Fruit fly (Drosophila melanogaster) whole organism, wandering third instar larva: Measurements from ENCODE around the gene Shmt.
"Not testable (repeated sequence)": the region's sequence is repeated elsewhere in the genome, so short reads cannot be mapped to it uniquely, and the experiment has no call there.

Experiments
- Abd-B ChIP-seq: fragments of >200 bp; optimal IDR thresholded peaks from 2 replicates; lab custom pipeline; 2017; ENCODE audit warnings: missing biosample characterization, missing genetic modification characterization
- CG32264 ChIP-seq: fragments of 200-800 bp; sonication (Bioruptor generic); optimal IDR thresholded peaks from 2 replicates; lab custom pipeline; 2016; ENCODE audit warnings: missing biosample characterization, missing genetic modification characterization
- CG9705 ChIP-seq: fragments of 200-800 bp; sonication (Bioruptor generic); optimal IDR thresholded peaks from 2 replicates; lab custom pipeline; 2018; ENCODE audit warnings: missing biosample characterization, mild to moderate bottlenecking, missing genetic modification characterization
- CrebA ChIP-seq: fragments of 200-800 bp; sonication (Bioruptor generic); optimal IDR thresholded peaks from 2 replicates; lab custom pipeline; 2016; ENCODE audit warnings: missing biosample characterization, mild to moderate bottlenecking, missing genetic modification characterization, borderline replicate concordance
- Dfd ChIP-seq: fragments of >200 bp; optimal IDR thresholded peaks from 2 replicates; lab custom pipeline; 2017; ENCODE audit warnings: missing biosample characterization, missing genetic modification characterization
- Dif ChIP-seq: fragments of 200-275, 200-300 bp; sonication (Bioruptor generic); optimal IDR thresholded peaks from 2 replicates; lab custom pipeline; 2018; ENCODE audit warnings: missing biosample characterization, missing genetic modification characterization; ENCODE audit not compliant: partially characterized antibody
- GATAd ChIP-seq: sonication (Bioruptor generic); optimal IDR thresholded peaks from 2 replicates; lab custom pipeline; 2016; ENCODE audit warnings: missing biosample characterization, missing genetic modification characterization
- HLH106 ChIP-seq: fragments of 200-800 bp; optimal IDR thresholded peaks from 3 replicates; lab custom pipeline; 2019; ENCODE audit warnings: missing biosample characterization, mild to moderate bottlenecking, missing genetic modification characterization, moderate library complexity
- Hnf4 ChIP-seq: fragments of 200-800 bp; sonication (Bioruptor generic); optimal IDR thresholded peaks from 2 replicates; lab custom pipeline; 2016; ENCODE audit warnings: missing biosample characterization, mild to moderate bottlenecking, missing genetic modification characterization
- Hr78 ChIP-seq: fragments of >200 bp; optimal IDR thresholded peaks from 2 replicates; lab custom pipeline; 2017; ENCODE audit warnings: missing biosample characterization, missing genetic modification characterization
- Hr83 ChIP-seq: fragments of 200-300 bp; sonication (Bioruptor generic); optimal IDR thresholded peaks from 2 replicates; lab custom pipeline; 2016; ENCODE audit warnings: missing biosample characterization, mild to moderate bottlenecking, missing genetic modification characterization, moderate library complexity; ENCODE audit not compliant: poor library complexity, severe bottlenecking
- Mio ChIP-seq: sonication (Bioruptor generic); optimal IDR thresholded peaks from 2 replicates; lab custom pipeline; 2016; ENCODE audit warnings: missing biosample characterization, missing genetic modification characterization
- Myc ChIP-seq: fragments of >200 bp; optimal IDR thresholded peaks from 2 replicates; lab custom pipeline; 2017
- N ChIP-seq: fragments of >200 bp; optimal IDR thresholded peaks from 2 replicates; lab custom pipeline; 2018; ENCODE audit warnings: missing biosample characterization, missing external identifiers, missing genetic modification characterization
- OdsH ChIP-seq: fragments of 200-800 bp; sonication (Bioruptor generic); optimal IDR thresholded peaks from 2 replicates; lab custom pipeline; 2016; ENCODE audit warnings: missing biosample characterization, mild to moderate bottlenecking, missing genetic modification characterization
- Rel ChIP-seq, 2 experiments: fragments of 200-800 bp; sonication (Bioruptor generic) in 1 of 2; optimal IDR thresholded peaks; 2 replicates in 1 of 2; 3 replicates in 1 of 2; lab custom pipeline; 2016 to 2019; ENCODE audit warnings: mild to moderate bottlenecking in 2 of 2, missing biosample characterization in 2 of 2, missing genetic modification characterization in 2 of 2, moderate library complexity in 1 of 2
- Sp1 ChIP-seq: fragments of 200-800 bp; sonication (Bioruptor generic); optimal IDR thresholded peaks from 3 replicates; lab custom pipeline; 2019; ENCODE audit warnings: missing biosample characterization, mild to moderate bottlenecking, missing genetic modification characterization, moderate library complexity
- br ChIP-seq: fragments of 200-800 bp; sonication (Bioruptor generic); optimal IDR thresholded peaks from 2 replicates; lab custom pipeline; 2016; ENCODE audit warnings: missing biosample characterization, missing genetic modification characterization
- brk ChIP-seq: fragments of 200-800 bp; sonication (Bioruptor generic); optimal IDR thresholded peaks from 2 replicates; lab custom pipeline; 2016; ENCODE audit warnings: missing biosample characterization, mild to moderate bottlenecking, missing genetic modification characterization
- dl ChIP-seq, 2 experiments: fragments of 175-275, 200-275 bp in 1 of 2; fragments of 200-275 bp in 1 of 2; sonication (Bioruptor generic); optimal IDR thresholded peaks; lab custom pipeline; 2018; ENCODE audit warnings: mild to moderate bottlenecking in 2 of 2, missing biosample characterization in 2 of 2, missing genetic modification characterization in 2 of 2, moderate library complexity in 2 of 2; ENCODE audit not compliant: partially characterized antibody in 2 of 2, insufficient read depth in 1 of 2
- dmrt93B ChIP-seq: fragments of 200-800 bp; sonication (Bioruptor generic); optimal IDR thresholded peaks from 2 replicates; lab custom pipeline; 2018; ENCODE audit warnings: missing biosample characterization, mild to moderate bottlenecking, missing genetic modification characterization
- dsf ChIP-seq: sonication (Bioruptor generic); optimal IDR thresholded peaks from 2 replicates; lab custom pipeline; 2016; ENCODE audit warnings: missing biosample characterization, missing genetic modification characterization, borderline replicate concordance
- ey ChIP-seq: fragments of 200-800 bp; sonication (Bioruptor generic); optimal IDR thresholded peaks from 2 replicates; lab custom pipeline; 2016; ENCODE audit warnings: missing biosample characterization, missing genetic modification characterization
- foxo ChIP-seq, 2 experiments: fragments of 200-800 bp; sonication (Bioruptor generic); optimal IDR thresholded peaks; 2 replicates in 1 of 2; 3 replicates in 1 of 2; lab custom pipeline; 2016 to 2017; ENCODE audit warnings: missing biosample characterization in 2 of 2, missing genetic modification characterization in 2 of 2
- fru ChIP-seq: fragments of 200-800 bp; sonication (Bioruptor generic); optimal IDR thresholded peaks from 3 replicates; lab custom pipeline; 2016; ENCODE audit warnings: missing biosample characterization, mild to moderate bottlenecking, missing genetic modification characterization
- h ChIP-seq: fragments of 200-800 bp; sonication (Bioruptor generic); optimal IDR thresholded peaks from 3 replicates; lab custom pipeline; 2016; ENCODE audit warnings: missing biosample characterization, mild to moderate bottlenecking, missing genetic modification characterization
- jim ChIP-seq: fragments of 175-275, 200-325 bp; sonication (Bioruptor generic); optimal IDR thresholded peaks from 2 replicates; lab custom pipeline; 2016; ENCODE audit warnings: missing biosample characterization, mild to moderate bottlenecking, missing genetic modification characterization
- lola ChIP-seq: fragments of >200 bp; optimal IDR thresholded peaks from 2 replicates; lab custom pipeline; 2017; ENCODE audit warnings: missing biosample characterization, missing genetic modification characterization
- pan ChIP-seq: fragments of >200 bp; optimal IDR thresholded peaks from 2 replicates; lab custom pipeline; 2017
- psq ChIP-seq: fragments of 200-800 bp; sonication (Bioruptor generic); optimal IDR thresholded peaks from 3 replicates; lab custom pipeline; 2017; ENCODE audit warnings: missing biosample characterization, mild to moderate bottlenecking, missing genetic modification characterization, moderate library complexity
- rgr ChIP-seq: fragments of 200-800 bp; sonication (Bioruptor generic); optimal IDR thresholded peaks from 3 replicates; lab custom pipeline; 2016; ENCODE audit warnings: missing biosample characterization, mild to moderate bottlenecking, missing genetic modification characterization
- sage ChIP-seq: fragments of 200-800 bp; sonication (Bioruptor generic); optimal IDR thresholded peaks from 2 replicates; lab custom pipeline; 2016; ENCODE audit warnings: missing biosample characterization, mild to moderate bottlenecking, missing genetic modification characterization
- sv ChIP-seq: fragments of 200-800 bp; sonication (Bioruptor generic); optimal IDR thresholded peaks from 3 replicates; lab custom pipeline; 2016; ENCODE audit warnings: missing biosample characterization, missing genetic modification characterization
- tai ChIP-seq: sonication (Bioruptor generic); optimal IDR thresholded peaks from 2 replicates; lab custom pipeline; 2016; ENCODE audit warnings: missing biosample characterization, missing genetic modification characterization
- usp ChIP-seq: fragments of >200 bp; optimal IDR thresholded peaks from 2 replicates; lab custom pipeline; 2017; ENCODE audit warnings: missing biosample characterization, missing genetic modification characterization
- woc ChIP-seq: sonication (Bioruptor generic); optimal IDR thresholded peaks from 2 replicates; lab custom pipeline; 2016; ENCODE audit warnings: missing biosample characterization, mild to moderate bottlenecking, missing genetic modification characterization

Gene Shmt

dm6 chrX:5945052-5945830, 28.6 kb upstream of the Shmt start, which contains the start of gene CG32756:
Gene CG32756, plus strand, starts transcription at chrX:5945682.
- not testable (repeated sequence) for TF ChIP-seq dl (GFP tag; optimal IDR thresholded peaks at IDR 0.05; lab: Kevin White, UChicago; ENCODE audit: insufficient read depth in 1 of 2, partially characterized antibody in 2 of 2); Rel (GFP tag; optimal IDR thresholded peaks at IDR 0.05; lab: Kevin White, UChicago); Rel (tag; optimal IDR thresholded peaks at IDR 0.05; lab: Kevin White, UChicago); dmrt93B (GFP tag; lab: Kevin White, UChicago)
- TF ChIP-seq, all 38 proteins: peak for 0; not testable (repeated sequence) for 38

- TF ChIP-seq tai; CrebA (GFP tag; lab: Kevin White, UChicago); Abd-B (GFP tag; lab: Kevin White, UChicago): not testable (repeated sequence)
Measured at dm6 chrX:5942306-5942705, 25.7 kb upstream of the Shmt start, which contains the start of gene CG12728. Gene CG12728, plus strand, starts transcription at chrX:5942606.

- no peak for TF ChIP-seq N (GFP tag; lab: Kevin White, UChicago)
- TF ChIP-seq Hnf4 (GFP tag; lab: Kevin White, UChicago) = no peak
- TF ChIP-seq sage = peak; percentile 26
- no peak for TF ChIP-seq tai
Measured at dm6 chrX:5941824-5942223, 25.2 kb upstream of the Shmt start.

dm6 chrX:5935072-5935738, 18.6 kb upstream of the Shmt start:
- TF ChIP-seq pan (no peak), psq (no peak), Sp1 (GFP tag; lab: Kevin White, UChicago) (peak; percentile 63), Dfd (GFP tag; lab: Kevin White, UChicago) (peak; percentile 59), usp (GFP tag; lab: Kevin White, UChicago) (no peak)

dm6 chrX:5932345-5932995, 15.9 kb upstream of the Shmt start:
- TF ChIP-seq h (GFP tag; lab: Kevin White, UChicago) (peak; percentile 56), fru (peak; percentile 56), usp (GFP tag; lab: Kevin White, UChicago) (no peak), dl (GFP tag; optimal IDR thresholded peaks at IDR 0.05; lab: Kevin White, UChicago; ENCODE audit: insufficient read depth in 1 of 2, partially characterized antibody in 2 of 2) (no peak), ey (peak; percentile 67), br (GFP tag; lab: Kevin White, UChicago) (peak; percentile 51), Dif (GFP tag; lab: Kevin White, UChicago) (no peak), dsf (GFP tag; lab: Kevin White, UChicago) (no peak), jim (GFP tag; lab: Kevin White, UChicago) (no peak), woc (peak; percentile 58), tai (no peak), psq (peak; percentile 54), Dfd (GFP tag; lab: Kevin White, UChicago) (no peak), CG32264 (no peak), Abd-B (GFP tag; lab: Kevin White, UChicago) (no peak), CG9705 (GFP tag; lab: Kevin White, UChicago) (peak; percentile 42), sv (GFP tag; lab: Kevin White, UChicago) (no peak), HLH106 (tag; lab: Kevin White, UChicago) (peak; percentile 58), rgr (peak; percentile 47), OdsH (GFP tag; lab: Kevin White, UChicago) (peak; percentile 45), N (GFP tag; lab: Kevin White, UChicago) (no peak), dmrt93B (GFP tag; lab: Kevin White, UChicago) (peak; percentile 43), Myc (lab: Kevin White, UChicago) (no peak), Hr78 (no peak), sage (no peak), foxo (GFP tag; optimal IDR thresholded peaks at IDR 0.05; lab: Kevin White, UChicago) (peak in 1 of 2 experiments; percentile 65), GATAd (GFP tag; lab: Kevin White, UChicago) (no peak), Mio (GFP tag; lab: Kevin White, UChicago) (no peak), Hr83 (GFP tag; lab: Kevin White, UChicago) (no peak), brk (no peak), lola (GFP tag; lab: Kevin White, UChicago) (no peak), Hnf4 (GFP tag; lab: Kevin White, UChicago) (peak; percentile 37), CrebA (GFP tag; lab: Kevin White, UChicago) (no peak)
